Fruit fly (Drosophila melanogaster) whole organism, embryonic: Measurements from ENCODE around the gene CG18675.

Source experiments
- CG14441 ChIP-seq: fragments of 200-800 bp; sonication (Bioruptor generic); IDR thresholded peaks from 2 replicates; pipeline ENCODE4 v1.3.6; 2022; ENCODE audit warnings: missing biosample characterization, missing genetic modification characterization
- CG14710 ChIP-seq: fragments of 200-800 bp; sonication (Bioruptor generic); optimal IDR thresholded peaks from 3 replicates; lab custom pipeline; 2019; ENCODE audit warnings: missing biosample characterization, mild to moderate bottlenecking, missing genetic modification characterization, moderate library complexity
- CG1602 ChIP-seq: fragments of 200-800 bp; sonication (Bioruptor generic); optimal IDR thresholded peaks from 3 replicates; lab custom pipeline; 2016; ENCODE audit warnings: missing biosample characterization, missing genetic modification characterization
- CG17359 ChIP-seq: fragments of 200-800 bp; sonication (Bioruptor generic); optimal IDR thresholded peaks from 3 replicates; lab custom pipeline; 2018; ENCODE audit warnings: missing biosample characterization, mild to moderate bottlenecking, missing genetic modification characterization, moderate library complexity
- CG1832 ChIP-seq: fragments of 200-800 bp; sonication (Bioruptor generic); optimal IDR thresholded peaks from 2 replicates; lab custom pipeline; 2017; ENCODE audit warnings: missing biosample characterization, mild to moderate bottlenecking, missing genetic modification characterization, inconsistent platforms
- CG2712 ChIP-seq: fragments of 200-800 bp; optimal IDR thresholded peaks from 3 replicates; lab custom pipeline; 2019; ENCODE audit warnings: missing biosample characterization, mild to moderate bottlenecking, missing genetic modification characterization, moderate library complexity
- CG34376 ChIP-seq: fragments of 200-800 bp; sonication (Bioruptor generic); optimal IDR thresholded peaks from 2 replicates; lab custom pipeline; 2018; ENCODE audit warnings: missing biosample characterization, mild to moderate bottlenecking, missing genetic modification characterization
- CG4282 ChIP-seq: fragments of 200-800 bp; sonication (Bioruptor generic); optimal IDR thresholded peaks from 2 replicates; lab custom pipeline; 2016; ENCODE audit warnings: missing biosample characterization, missing genetic modification characterization
- CG4360 ChIP-seq: fragments of 200-800 bp; sonication (Bioruptor generic); IDR thresholded peaks from 2 replicates; pipeline ENCODE4 v1.3.6; 2022; ENCODE audit warnings: missing biosample characterization, missing genetic modification characterization
- CG4617 ChIP-seq: fragments of 200-800 bp; sonication (Bioruptor generic); optimal IDR thresholded peaks from 3 replicates; lab custom pipeline; 2016; ENCODE audit warnings: missing biosample characterization, missing genetic modification characterization, borderline replicate concordance
- CG4854 ChIP-seq: fragments of 200-800 bp; sonication (Bioruptor generic); optimal IDR thresholded peaks from 2 replicates; lab custom pipeline; 2016; ENCODE audit warnings: missing biosample characterization, missing genetic modification characterization, inconsistent platforms
- CG5180 ChIP-seq: fragments of 200-800 bp; sonication (Bioruptor generic); optimal IDR thresholded peaks from 3 replicates; lab custom pipeline; 2017; ENCODE audit warnings: missing biosample characterization, missing genetic modification characterization, mild to moderate bottlenecking, moderate library complexity, missing genetic modification reagents
- CG6813 ChIP-seq: fragments of 200-800 bp; sonication (Bioruptor generic); optimal IDR thresholded peaks from 2 replicates; lab custom pipeline; 2017; ENCODE audit warnings: missing biosample characterization, missing genetic modification characterization, mild to moderate bottlenecking, moderate library complexity, missing genetic modification reagents
- CG7556 ChIP-seq: fragments of 200-800 bp; sonication (Bioruptor generic); optimal IDR thresholded peaks from 2 replicates; lab custom pipeline; 2017; ENCODE audit warnings: missing biosample characterization, mild to moderate bottlenecking, missing genetic modification characterization
- CG8388 ChIP-seq: fragments of 200-800 bp; sonication (Bioruptor generic); optimal IDR thresholded peaks from 2 replicates; lab custom pipeline; 2019; ENCODE audit warnings: missing biosample characterization, mild to moderate bottlenecking, missing genetic modification characterization, moderate library complexity
- CG9727 ChIP-seq: fragments of 200-800 bp; sonication (Bioruptor generic); optimal IDR thresholded peaks from 3 replicates; lab custom pipeline; 2017; ENCODE audit warnings: missing biosample characterization, mild to moderate bottlenecking, missing genetic modification characterization
- CG9797 ChIP-seq: fragments of 200-800 bp; sonication (Bioruptor generic); optimal IDR thresholded peaks from 3 replicates; lab custom pipeline; 2018; ENCODE audit warnings: missing biosample characterization, mild to moderate bottlenecking, missing genetic modification characterization
- CG9817 ChIP-seq: fragments of 200-800 bp; sonication (Bioruptor generic); optimal IDR thresholded peaks from 2 replicates; lab custom pipeline; 2018; ENCODE audit warnings: missing biosample characterization, mild to moderate bottlenecking, missing genetic modification characterization, moderate library complexity
- Camta ChIP-seq: fragments of 200-800 bp; sonication (Bioruptor generic); optimal IDR thresholded peaks from 2 replicates; lab custom pipeline; 2016; ENCODE audit warnings: missing biosample characterization, missing genetic modification characterization
- CoRest ChIP-seq: fragments of 200-800 bp; sonication (Bioruptor generic); optimal IDR thresholded peaks from 3 replicates; lab custom pipeline; 2018; ENCODE audit warnings: missing biosample characterization, mild to moderate bottlenecking, missing genetic modification characterization, moderate library complexity
- Fer1 ChIP-seq: fragments of 200-800 bp; sonication (Bioruptor generic); optimal IDR thresholded peaks from 2 replicates; lab custom pipeline; 2017; ENCODE audit warnings: missing biosample characterization, mild to moderate bottlenecking, missing genetic modification characterization
- Hr78 ChIP-seq, 2 experiments: fragments of 200-800 bp in 1 of 2; fragments of >200 bp in 1 of 2; sonication (Bioruptor generic) in 1 of 2; optimal IDR thresholded peaks; 2 replicates each; lab custom pipeline; 2017 to 2019; ENCODE audit warnings: missing biosample characterization in 2 of 2, missing genetic modification characterization in 2 of 2, mild to moderate bottlenecking in 1 of 2, moderate library complexity in 1 of 2
- Lim3 ChIP-seq: fragments of 200-800 bp; sonication (Bioruptor generic); IDR thresholded peaks from 2 replicates; pipeline ENCODE4 v1.3.6; 2022; ENCODE audit warnings: missing biosample characterization, missing genetic modification characterization
- Nf-YB ChIP-seq: fragments of 200-800 bp; sonication (Bioruptor generic); optimal IDR thresholded peaks from 3 replicates; lab custom pipeline; 2019; ENCODE audit warnings: missing biosample characterization, mild to moderate bottlenecking, missing genetic modification characterization, moderate library complexity
- Oli ChIP-seq: fragments of 200-800 bp; sonication (Bioruptor generic); optimal IDR thresholded peaks from 2 replicates; lab custom pipeline; 2018; ENCODE audit warnings: missing biosample characterization, mild to moderate bottlenecking, missing genetic modification characterization, moderate library complexity
- Opbp ChIP-seq: fragments of 200-800 bp; sonication (Bioruptor generic); IDR thresholded peaks from 3 replicates; pipeline ENCODE4 v1.3.6; 2022; ENCODE audit warnings: missing biosample characterization, missing genetic modification characterization; ENCODE audit not compliant: partially characterized antibody
- abd-A ChIP-seq: fragments of 200-800 bp; sonication (Bioruptor generic); optimal IDR thresholded peaks from 3 replicates; lab custom pipeline; 2019; ENCODE audit warnings: missing biosample characterization, mild to moderate bottlenecking, missing genetic modification characterization, moderate library complexity
- ara ChIP-seq: fragments of 200-800 bp; sonication (Bioruptor generic); IDR thresholded peaks from 2 replicates; pipeline ENCODE4 v1.3.6; 2022; ENCODE audit warnings: missing biosample characterization, missing genetic modification characterization
- bigmax ChIP-seq: fragments of 200-800 bp; sonication (Bioruptor generic); optimal IDR thresholded peaks from 2 replicates; lab custom pipeline; 2018; ENCODE audit warnings: missing biosample characterization, mild to moderate bottlenecking, missing genetic modification characterization
- bsh ChIP-seq, 2 experiments: fragments of 200-800 bp; sonication (Bioruptor generic); optimal IDR thresholded peaks; 2 replicates each; lab custom pipeline; 2017 to 2018; ENCODE audit warnings: mild to moderate bottlenecking in 2 of 2, missing biosample characterization in 2 of 2, missing genetic modification characterization in 2 of 2, moderate library complexity in 1 of 2
- cg ChIP-seq: fragments of 200-800 bp; sonication (Bioruptor generic); optimal IDR thresholded peaks from 3 replicates; lab custom pipeline; 2019; ENCODE audit warnings: missing biosample characterization, mild to moderate bottlenecking, missing genetic modification characterization, moderate library complexity
- chinmo ChIP-seq: fragments of 200-800 bp; sonication (Bioruptor generic); IDR thresholded peaks from 4 replicates; pipeline ENCODE4 v1.3.6; 2022; ENCODE audit warnings: missing biosample characterization, missing genetic modification characterization; ENCODE audit not compliant: partially characterized antibody
- ci ChIP-seq: fragments of 200-800 bp; sonication (Bioruptor generic); IDR thresholded peaks from 3 replicates; pipeline ENCODE4 v1.3.6; 2022; ENCODE audit warnings: missing biosample characterization, missing genetic modification characterization
- dpn ChIP-seq, 2 experiments: fragments of 200-800 bp; sonication (Bioruptor generic); optimal IDR thresholded peaks; 3 replicates each; lab custom pipeline; 2016; ENCODE audit warnings: missing biosample characterization in 2 of 2, missing genetic modification characterization in 2 of 2
- emc ChIP-seq: fragments of 200-800 bp; sonication (Bioruptor generic); optimal IDR thresholded peaks from 2 replicates; lab custom pipeline; 2016; ENCODE audit warnings: missing biosample characterization, missing genetic modification characterization
- eve ChIP-seq, 2 experiments: fragments of >200 bp; optimal IDR thresholded peaks; 2 replicates each; lab custom pipeline; 2017; ENCODE audit warnings: missing biosample characterization in 2 of 2, missing genetic modification characterization in 2 of 2
- insv ChIP-seq, 2 experiments: fragments of 200-800 bp; sonication (Bioruptor generic); optimal IDR thresholded peaks; 3 replicates each; lab custom pipeline; 2016 to 2018; ENCODE audit warnings: missing biosample characterization in 2 of 2, missing genetic modification characterization in 2 of 2
- pfk ChIP-seq: fragments of 200-800 bp; sonication (Bioruptor generic); optimal IDR thresholded peaks from 2 replicates; lab custom pipeline; 2018; ENCODE audit warnings: missing biosample characterization, mild to moderate bottlenecking, missing genetic modification characterization, moderate library complexity
- phol ChIP-seq: fragments of 200-800 bp; sonication (Bioruptor generic); optimal IDR thresholded peaks from 3 replicates; lab custom pipeline; 2018; ENCODE audit warnings: missing biosample characterization, mild to moderate bottlenecking, missing genetic modification characterization, moderate library complexity
- pros ChIP-seq: fragments of 200-800 bp; sonication (Bioruptor generic); optimal IDR thresholded peaks from 3 replicates; lab custom pipeline; 2019; ENCODE audit warnings: missing biosample characterization, mild to moderate bottlenecking, missing genetic modification characterization, moderate library complexity
- sc ChIP-seq, 3 experiments: fragments of >200 bp in 2 of 3; fragments of 200-800 bp in 1 of 3; sonication (Bioruptor generic) in 1 of 3; optimal IDR thresholded peaks; 2 replicates in 2 of 3; 3 replicates in 1 of 3; lab custom pipeline; 2017; ENCODE audit warnings: mild to moderate bottlenecking in 1 of 3, missing biosample characterization in 1 of 3, missing genetic modification characterization in 1 of 3, missing genetic modification reagents in 1 of 3
- sna ChIP-seq: fragments of 200-800 bp; sonication (Bioruptor generic); IDR thresholded peaks from 2 replicates; pipeline ENCODE4 v1.3.6; 2022; ENCODE audit warnings: missing biosample characterization, missing genetic modification characterization; ENCODE audit not compliant: partially characterized antibody
- sr ChIP-seq: fragments of 200-800 bp; sonication (Bioruptor generic); IDR thresholded peaks from 3 replicates; pipeline ENCODE4 v1.3.6; 2022; ENCODE audit warnings: missing biosample characterization, missing genetic modification characterization
- stwl ChIP-seq: fragments of 200-800 bp; sonication (Bioruptor generic); optimal IDR thresholded peaks from 3 replicates; lab custom pipeline; 2018; ENCODE audit warnings: missing biosample characterization, mild to moderate bottlenecking, missing genetic modification characterization, moderate library complexity
- vnd ChIP-seq: fragments of 200-800 bp; sonication (Bioruptor generic); IDR thresholded peaks from 3 replicates; pipeline ENCODE4 v1.3.6; 2022; ENCODE audit warnings: missing biosample characterization, missing genetic modification characterization; ENCODE audit not compliant: partially characterized antibody
- zf30C ChIP-seq: fragments of 200-800 bp; sonication (Bioruptor generic); optimal IDR thresholded peaks from 3 replicates; lab custom pipeline; 2018; ENCODE audit warnings: missing biosample characterization, mild to moderate bottlenecking, missing genetic modification characterization

The CG18675 gene

dm6 chr3L:4231401-4232014 is 57.8 kb downstream of the CG18675 start (continued):
- no peak for TF ChIP-seq CG1602 (GFP tag; lab: Kevin White, UChicago)
- TF ChIP-seq abd-A (tag; lab: Kevin White, UChicago) = peak; percentile 8
- peak; percentile 36 for TF ChIP-seq cg (GFP tag; lab: Kevin White, UChicago)
- TF ChIP-seq chinmo (GFP tag; lab: Robert Waterston, UW) = 0 out of 4 replicates have a peak, but pooled peaks have one; percentile 15
- no peak for TF ChIP-seq bigmax
- 0 out of 2 replicates have a peak, but pooled peaks have one; percentile 5 for TF ChIP-seq CG14441 (GFP tag; lab: Robert Waterston, UW)
- no peak for TF ChIP-seq sr (GFP tag; lab: Robert Waterston, UW)
- no peak for TF ChIP-seq vnd (GFP tag; lab: Robert Waterston, UW)
- TF ChIP-seq bsh (GFP tag; optimal IDR thresholded peaks at IDR 0.05; lab: Kevin White, UChicago) = no peak
- TF ChIP-seq insv (GFP tag; optimal IDR thresholded peaks at IDR 0.05; lab: Kevin White, UChicago) = no peak
- TF ChIP-seq CG4617 (GFP tag; lab: Kevin White, UChicago) = no peak
- no peak for TF ChIP-seq CG9727 (GFP tag; lab: Kevin White, UChicago)
- peak; percentile 86 for TF ChIP-seq CG34376 (GFP tag; lab: Kevin White, UChicago)
- 0 out of 2 replicates have a peak, but pooled peaks have one; percentile 5 for TF ChIP-seq ara (GFP tag; lab: Robert Waterston, UW)
- TF ChIP-seq ci = 0 out of 3 replicates have a peak, but pooled peaks have one; percentile 21

dm6 chr3L:4232227-4232626 is 58.5 kb downstream of the CG18675 start:
- TF ChIP-seq phol (no peak), CG8388 (GFP tag; lab: Kevin White, UChicago) (no peak), CG17359 (tag; lab: Kevin White, UChicago) (no peak), CoRest (tag; lab: Kevin White, UChicago) (no peak), CG7556 (GFP tag; lab: Kevin White, UChicago) (no peak), pros (GFP tag; lab: Kevin White, UChicago) (peak; percentile 94), pfk (GFP tag; lab: Kevin White, UChicago) (no peak), Oli (tag; lab: Kevin White, UChicago) (no peak), CG14710 (tag; lab: Kevin White, UChicago) (no peak), CG6813 (GFP tag; lab: Kevin White, UChicago) (peak; percentile 28), Hr78 (GFP tag; optimal IDR thresholded peaks at IDR 0.05; lab: Kevin White, UChicago) (peak in 1 of 2 experiments; percentile 76), Opbp (GFP tag; lab: Robert Waterston, UW) (no peak), zf30C (peak; percentile 39), Nf-YB (GFP tag; lab: Kevin White, UChicago) (peak; percentile 62), eve (GFP tag; optimal IDR thresholded peaks at IDR 0.05; lab: Kevin White, UChicago) (no peak), Camta (GFP tag; lab: Kevin White, UChicago) (no peak), CG1832 (GFP tag; lab: Kevin White, UChicago) (peak; percentile 33), CG4360 (GFP tag; lab: Robert Waterston, UW) (no peak), sc (optimal IDR thresholded peaks at IDR 0.05; lab: Kevin White, UChicago) (no peak), sc (GFP tag; optimal IDR thresholded peaks at IDR 0.05; lab: Kevin White, UChicago) (no peak), CG2712 (no peak), CG4854 (GFP tag; lab: Kevin White, UChicago) (no peak), CG4282 (GFP tag; lab: Kevin White, UChicago) (no peak), dpn (GFP tag; optimal IDR thresholded peaks at IDR 0.05; lab: Kevin White, UChicago) (no peak), CG5180 (GFP tag; lab: Kevin White, UChicago) (peak; percentile 32), Lim3 (GFP tag; lab: Robert Waterston, UW) (no peak), CG9797 (GFP tag; lab: Kevin White, UChicago) (no peak), abd-A (tag; lab: Kevin White, UChicago) (no peak), CG9817 (tag; lab: Kevin White, UChicago) (no peak), sna (GFP tag; lab: Robert Waterston, UW) (no peak), Fer1 (no peak), emc (no peak), stwl (tag; lab: Kevin White, UChicago) (no peak)
